Fruit fly (Drosophila melanogaster): ENCODE measurements around the gene CG10602.

The CG10602 gene

dm6 chr2L:18819044-18819443 is 40.0 kb downstream of the CG10602 start, which contains the start of gene Ugt36F1:
Ugt36F1 (plus strand) TSS chr2L:18819344.
- TF ChIP-seq D1 (tag; optimal IDR thresholded peaks at IDR 0.05) (no peak), Pif1A (GFP tag; optimal IDR thresholded peaks at IDR 0.05) (no peak), fd96Ca (GFP tag; IDR thresholded peaks at IDR 0.05) (no peak), gl (tag; optimal IDR thresholded peaks at IDR 0.05) (no peak), CG14655 (GFP tag; optimal IDR thresholded peaks at IDR 0.05) (no peak), CG32121 (GFP tag; IDR thresholded peaks at IDR 0.05) (no peak), CG34367 (tag; optimal IDR thresholded peaks at IDR 0.05) (no peak), CG4496 (GFP tag; IDR thresholded peaks at IDR 0.05) (no peak), EcR (GFP tag; optimal IDR thresholded peaks at IDR 0.05) (no peak), CG15710 (tag; optimal IDR thresholded peaks at IDR 0.05) (no peak), CG13204 (GFP tag; optimal IDR thresholded peaks at IDR 0.05) (no peak), CG8159 (tag; optimal IDR thresholded peaks at IDR 0.05) (no peak)

- TF ChIP-seq CG9948 (tag; optimal IDR thresholded peaks at IDR 0.05) (no peak), fd96Ca (GFP tag; IDR thresholded peaks at IDR 0.05) (no peak), rn (GFP tag; IDR thresholded peaks at IDR 0.05) (no peak), Snoo (tag; optimal IDR thresholded peaks at IDR 0.05) (no peak), CG17806 (tag; optimal IDR thresholded peaks at IDR 0.05) (no peak)
These were observed 40.7 kb downstream of the CG10602 start for dm6 chr2L:18818397-18818796.

- no peak for TF ChIP-seq Snoo (tag; optimal IDR thresholded peaks at IDR 0.05)
- TF ChIP-seq gl (tag; optimal IDR thresholded peaks at IDR 0.05), result no peak
- TF ChIP-seq CG8301 (tag; optimal IDR thresholded peaks at IDR 0.05), result no peak
- TF ChIP-seq CG13204 (GFP tag; optimal IDR thresholded peaks at IDR 0.05), result no peak
- TF ChIP-seq fd96Ca (GFP tag; IDR thresholded peaks at IDR 0.05), result no peak
These were observed 43.9 kb downstream of the CG10602 start for dm6 chr2L:18815194-18815593.

- TF ChIP-seq gl (tag; optimal IDR thresholded peaks at IDR 0.05) (no peak), D1 (tag; optimal IDR thresholded peaks at IDR 0.05) (no peak)
These were observed 46.3 kb downstream of the CG10602 start for dm6 chr2L:18812755-18813154.

dm6 chr2L:18812348-18812747 is 46.7 kb downstream of the CG10602 start, which contains the start of the genes CG17325 and CG42305:
CG17325 (plus strand) TSS chr2L:18812648.
CG42305 (plus strand) TSS chr2L:18812648.
- TF ChIP-seq CG32121 (GFP tag; IDR thresholded peaks at IDR 0.05), result no peak
- TF ChIP-seq CG10348 (GFP tag; IDR thresholded peaks at IDR 0.05), result no peak

- TF ChIP-seq CG8159 (tag; optimal IDR thresholded peaks at IDR 0.05), result peak; percentile 64
- peak; percentile 60 for TF ChIP-seq CG13204 (GFP tag; optimal IDR thresholded peaks at IDR 0.05)
- peak; percentile 52; the same call in 2 of the 3 replicates for TF ChIP-seq CG4496 (GFP tag; IDR thresholded peaks at IDR 0.05)
- TF ChIP-seq fd96Ca (GFP tag; IDR thresholded peaks at IDR 0.05), result no peak; the same call in 2 of the 3 replicates
- TF ChIP-seq CG14655 (GFP tag; optimal IDR thresholded peaks at IDR 0.05), result peak; percentile 3
- peak; percentile 2 for TF ChIP-seq Pif1B (GFP tag; optimal IDR thresholded peaks at IDR 0.05)
- TF ChIP-seq Ets98B (GFP tag; IDR thresholded peaks at IDR 0.05), result no peak
- no peak for TF ChIP-seq CG10348 (GFP tag; IDR thresholded peaks at IDR 0.05)
- no peak for TF ChIP-seq CG9948 (tag; optimal IDR thresholded peaks at IDR 0.05)
- TF ChIP-seq CG34367 (tag; optimal IDR thresholded peaks at IDR 0.05), result no peak
- no peak for TF ChIP-seq D1 (tag; optimal IDR thresholded peaks at IDR 0.05)
- no peak for TF ChIP-seq rn (GFP tag; IDR thresholded peaks at IDR 0.05)
- no peak for TF ChIP-seq CG32121 (GFP tag; IDR thresholded peaks at IDR 0.05)
- no peak for TF ChIP-seq Snoo (tag; optimal IDR thresholded peaks at IDR 0.05)
- no peak for TF ChIP-seq gl (tag; optimal IDR thresholded peaks at IDR 0.05)
- TF ChIP-seq CG15710 (tag; optimal IDR thresholded peaks at IDR 0.05), result peak; percentile 62
- TF ChIP-seq CG12605 (GFP tag; IDR thresholded peaks at IDR 0.05), result no peak
- no peak for TF ChIP-seq Pif1A (GFP tag; optimal IDR thresholded peaks at IDR 0.05)
- TF ChIP-seq CG17806 (tag; optimal IDR thresholded peaks at IDR 0.05), result peak; percentile 8
- TF ChIP-seq EcR (GFP tag; optimal IDR thresholded peaks at IDR 0.05), result no peak
- TF ChIP-seq CG8301 (tag; optimal IDR thresholded peaks at IDR 0.05), result no peak
These were observed 47.9 kb downstream of the CG10602 start, which contains the start of the genes CG10570 and CG42502 for dm6 chr2L:18810960-18811642. CG10570 (minus strand) TSS chr2L:18811252. CG42502 (minus strand) TSS chr2L:18811252.

- TF ChIP-seq CG14655 (GFP tag; optimal IDR thresholded peaks at IDR 0.05), result no peak
- TF ChIP-seq CG13204 (GFP tag; optimal IDR thresholded peaks at IDR 0.05), result no peak
- no peak for TF ChIP-seq Snoo (tag; optimal IDR thresholded peaks at IDR 0.05)
- no peak for TF ChIP-seq CG17806 (tag; optimal IDR thresholded peaks at IDR 0.05)
- TF ChIP-seq fd96Ca (GFP tag; IDR thresholded peaks at IDR 0.05), result no peak
- TF ChIP-seq Ets98B (GFP tag; IDR thresholded peaks at IDR 0.05), result no peak
- no peak for TF ChIP-seq CG12605 (GFP tag; IDR thresholded peaks at IDR 0.05)
- no peak for TF ChIP-seq CG32121 (GFP tag; IDR thresholded peaks at IDR 0.05)
- no peak for TF ChIP-seq CG4496 (GFP tag; IDR thresholded peaks at IDR 0.05)
- TF ChIP-seq rn (GFP tag; IDR thresholded peaks at IDR 0.05), result no peak
These were observed 49.6 kb downstream of the CG10602 start for dm6 chr2L:18809486-18809885.

Data from whole organism, pupa.